Worm (Caenorhabditis elegans): Measurements from ENCODE around the gene nas-29.

The nas-29 gene

DNA sequence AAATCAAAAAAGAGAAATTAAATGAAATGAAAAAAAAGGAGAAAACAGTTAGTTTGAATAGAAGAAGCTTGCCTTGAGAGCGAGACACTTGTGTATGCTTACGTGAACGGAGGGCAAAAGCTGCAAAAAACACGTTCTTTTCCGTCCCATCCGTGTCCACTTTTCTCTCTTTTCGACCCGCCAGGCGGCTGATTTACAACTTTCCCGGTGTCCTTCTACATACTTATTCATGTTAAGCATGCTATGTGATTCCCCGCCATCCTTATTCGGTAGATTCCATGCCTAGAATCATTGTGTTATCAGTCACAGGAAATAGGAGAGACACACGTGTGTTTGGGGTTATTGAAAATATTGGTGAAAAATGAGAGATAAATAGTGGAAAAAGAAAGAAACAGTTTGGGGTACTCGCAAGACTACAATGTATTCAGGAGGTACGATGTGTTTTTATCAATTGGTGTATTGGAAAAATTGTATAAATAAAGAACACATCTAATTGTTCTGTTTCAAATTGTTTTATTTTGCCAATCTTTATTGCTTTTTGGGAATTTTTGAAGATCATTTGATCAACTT, at the start of gene nas-29:
nas-29 (minus strand) TSS at position 92 of the 570 bp plus-strand sequence.
- TF ChIP-seq nhr-237 (tag; optimal IDR thresholded peaks at IDR 0.05) (no peak), ceh-82 (tag; optimal IDR thresholded peaks at IDR 0.05) (no peak), lsy-2 (tag; optimal IDR thresholded peaks at IDR 0.05) (no peak), sem-4 (tag; optimal IDR thresholded peaks at IDR 0.05) (no peak), egl-27 (tag; optimal IDR thresholded peaks at IDR 0.05) (no peak), ztf-1 (GFP tag; conservative IDR thresholded peaks at IDR 0.05) (no peak), ceh-16 (tag; optimal IDR thresholded peaks at IDR 0.05) (no peak), nhr-23 (tag; optimal IDR thresholded peaks at IDR 0.05) (no peak), ztf-4 (tag; optimal IDR thresholded peaks at IDR 0.05) (no peak), F13H6.1 (tag; optimal IDR thresholded peaks at IDR 0.05) (peak; percentile 28), aly-2 (tag; optimal IDR thresholded peaks at IDR 0.05) (no peak), crh-2 (tag; optimal IDR thresholded peaks at IDR 0.05) (peak; percentile 55), mdl-1 (tag; optimal IDR thresholded peaks at IDR 0.05) (peak in 1 of 2 experiments; percentile 6), peb-1 (tag; optimal IDR thresholded peaks at IDR 0.05) (no peak), zag-1 (tag; optimal IDR thresholded peaks at IDR 0.05) (no peak), unc-39 (tag; optimal IDR thresholded peaks at IDR 0.05) (no peak), snpc-4 (tag; optimal IDR thresholded peaks at IDR 0.05) (no peak), alr-1 (tag; optimal IDR thresholded peaks at IDR 0.05) (no peak), ZK546.5 (tag; optimal IDR thresholded peaks at IDR 0.05) (no peak), lin-39 (tag; optimal IDR thresholded peaks at IDR 0.05) (no peak), nhr-6 (tag; optimal IDR thresholded peaks at IDR 0.05) (no peak), gmeb-1 (tag; optimal IDR thresholded peaks at IDR 0.05) (peak; percentile 29), unc-55 (GFP tag; optimal IDR thresholded peaks at IDR 0.05) (no peak), unc-62 (GFP tag; optimal IDR thresholded peaks at IDR 0.05) (no peak), ama-1 (optimal IDR thresholded peaks at IDR 0.05) (no peak), sma-9 (GFP tag; optimal IDR thresholded peaks at IDR 0.05) (peak; percentile 50), sma-9 (tag; optimal IDR thresholded peaks at IDR 0.05) (no peak), fos-1 (tag; optimal IDR thresholded peaks at IDR 0.05) (peak; percentile 70), nhr-25 (tag; optimal IDR thresholded peaks at IDR 0.05) (no peak), R02D3.7 (tag; optimal IDR thresholded peaks at IDR 0.05) (no peak), Y55F3AM.14 (GFP tag; optimal IDR thresholded peaks at IDR 0.05) (no peak), ztf-11 (tag; optimal IDR thresholded peaks at IDR 0.05) (no peak), lin-11 (tag; optimal IDR thresholded peaks at IDR 0.05) (no peak), mab-5 (tag; optimal IDR thresholded peaks at IDR 0.05) (no peak), blmp-1 (tag; optimal IDR thresholded peaks at IDR 0.05; ENCODE audit: insufficient read depth) (no peak), C34F6.9 (tag; optimal IDR thresholded peaks at IDR 0.05) (no peak), nhr-21 (tag; optimal IDR thresholded peaks at IDR 0.05) (peak; percentile 37), nhr-11 (tag; optimal IDR thresholded peaks at IDR 0.05) (no peak), sma-3 (GFP tag; optimal IDR thresholded peaks at IDR 0.05) (peak; percentile 28), dmd-4 (tag; optimal IDR thresholded peaks at IDR 0.05) (no peak)

DNA sequence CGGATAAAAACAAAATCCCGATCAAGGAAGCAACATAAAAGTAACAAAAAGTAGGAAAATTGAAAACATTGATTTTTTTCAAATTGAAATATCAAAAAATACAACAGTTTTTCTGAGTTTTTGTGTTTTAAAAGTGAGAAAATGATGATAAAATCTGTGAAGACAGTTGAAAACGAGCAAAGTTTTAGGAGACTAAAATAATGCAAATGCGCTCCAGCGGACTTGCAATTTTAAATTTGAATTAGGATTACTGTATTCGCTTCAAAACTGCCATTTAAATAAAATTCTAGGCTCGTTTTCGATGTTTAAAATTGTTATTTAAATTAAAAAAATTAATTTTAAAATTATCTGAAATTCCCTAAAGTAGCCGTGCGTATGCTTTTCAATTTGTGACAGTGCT, 46.1 kb upstream of the nas-29 start:
- no peak for TF ChIP-seq C34F6.9 (tag; optimal IDR thresholded peaks at IDR 0.05)
- no peak for TF ChIP-seq unc-62 (GFP tag; optimal IDR thresholded peaks at IDR 0.05)
- no peak for TF ChIP-seq nhr-6 (tag; optimal IDR thresholded peaks at IDR 0.05)

DNA sequence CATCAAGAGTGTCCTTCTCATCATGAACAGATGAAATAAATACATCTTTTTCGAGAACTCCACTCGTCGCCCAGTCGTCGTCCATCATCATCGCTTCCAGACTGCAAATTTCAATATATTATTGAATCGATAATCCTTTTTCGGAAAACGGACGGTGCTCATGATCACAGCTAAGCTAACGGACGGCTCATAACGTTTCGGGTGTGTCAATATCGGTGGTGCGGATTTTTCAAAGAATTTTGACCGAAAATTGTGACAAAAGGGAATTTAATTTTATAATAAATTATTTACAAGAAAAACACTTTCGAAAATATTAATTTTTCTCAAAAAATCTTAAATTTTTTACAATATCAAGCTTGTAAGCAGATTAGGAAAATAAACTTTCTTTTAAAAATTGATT, 45.6 kb upstream of the nas-29 start, which contains the start of gene crh-2:
crh-2 (minus strand) TSS at position 101 of the 400 bp plus-strand sequence.
- TF ChIP-seq R02D3.7 (tag; optimal IDR thresholded peaks at IDR 0.05) (no peak), elt-1 (tag; optimal IDR thresholded peaks at IDR 0.05) (no peak), F13H6.1 (tag; optimal IDR thresholded peaks at IDR 0.05) (no peak), skn-1 (tag; optimal IDR thresholded peaks at IDR 0.05) (no peak), nhr-6 (tag; optimal IDR thresholded peaks at IDR 0.05) (no peak), C34F6.9 (tag; optimal IDR thresholded peaks at IDR 0.05) (no peak), nhr-11 (tag; optimal IDR thresholded peaks at IDR 0.05) (no peak), aly-2 (tag; optimal IDR thresholded peaks at IDR 0.05) (no peak), ceh-82 (tag; optimal IDR thresholded peaks at IDR 0.05) (no peak), ZK546.5 (tag; optimal IDR thresholded peaks at IDR 0.05) (no peak), gmeb-1 (tag; optimal IDR thresholded peaks at IDR 0.05) (no peak), ceh-16 (tag; optimal IDR thresholded peaks at IDR 0.05) (no peak), mdl-1 (tag; optimal IDR thresholded peaks at IDR 0.05) (no peak), mab-5 (tag; optimal IDR thresholded peaks at IDR 0.05) (no peak), sem-4 (tag; optimal IDR thresholded peaks at IDR 0.05) (no peak), ztf-4 (tag; optimal IDR thresholded peaks at IDR 0.05) (no peak), unc-39 (tag; optimal IDR thresholded peaks at IDR 0.05) (no peak)
